Fruit fly (Drosophila melanogaster): ENCODE measurements around the gene IP3K1.

- no peak for TF ChIP-seq CG34367 (tag; optimal IDR thresholded peaks at IDR 0.05)
- peak; percentile 15 for TF ChIP-seq EcR (GFP tag; optimal IDR thresholded peaks at IDR 0.05)
- no peak for TF ChIP-seq CG12605 (GFP tag; IDR thresholded peaks at IDR 0.05)
- no peak for TF ChIP-seq D1 (tag; optimal IDR thresholded peaks at IDR 0.05)
- no peak for TF ChIP-seq fd96Ca (GFP tag; IDR thresholded peaks at IDR 0.05)
- no peak for TF ChIP-seq rn (GFP tag; IDR thresholded peaks at IDR 0.05)
- no peak for TF ChIP-seq Ets98B (GFP tag; IDR thresholded peaks at IDR 0.05)
- TF ChIP-seq Pif1A (GFP tag; optimal IDR thresholded peaks at IDR 0.05): no peak
- TF ChIP-seq gl (tag; optimal IDR thresholded peaks at IDR 0.05): peak; percentile 0
- no peak; the same call in 2 of the 3 replicates for TF ChIP-seq CG4496 (GFP tag; IDR thresholded peaks at IDR 0.05)
Measured at dm6 chr2L:9779754-9780153, 2.4 kb upstream of the IP3K1 start.
